Fruit fly (Drosophila melanogaster) whole organism, embryonic: ENCODE results near the gene CG16717.

Source experiments
- Asciz ChIP-seq: fragments of 200-800 bp; sonication (Bioruptor generic); optimal IDR thresholded peaks from 2 replicates; lab custom pipeline; 2017; ENCODE audit warnings: missing biosample characterization, mild to moderate bottlenecking, missing genetic modification characterization, missing genetic modification reagents
- BEAF-32 ChIP-seq: fragments of 200-800 bp; sonication (Bioruptor generic); optimal IDR thresholded peaks from 3 replicates; lab custom pipeline; 2017; ENCODE audit warnings: missing biosample characterization, missing genetic modification characterization, mild to moderate bottlenecking, moderate library complexity, missing genetic modification reagents
- Bgb ChIP-seq: fragments of 200-800 bp; sonication (Bioruptor generic); IDR thresholded peaks from 2 replicates; pipeline ENCODE4 v1.3.6; 2022; ENCODE audit warnings: missing biosample characterization, missing genetic modification characterization; ENCODE audit not compliant: partially characterized antibody
- BtbVII ChIP-seq: fragments of 200-800 bp; sonication (Bioruptor generic); optimal IDR thresholded peaks from 3 replicates; lab custom pipeline; 2017; ENCODE audit warnings: missing biosample characterization, mild to moderate bottlenecking, missing genetic modification characterization
- CG10267 ChIP-seq: fragments of 200-800 bp; sonication (Bioruptor generic); optimal IDR thresholded peaks from 2 replicates; lab custom pipeline; 2018; ENCODE audit warnings: missing biosample characterization, mild to moderate bottlenecking, missing genetic modification characterization, moderate library complexity
- CG11247 ChIP-seq: fragments of 200-800 bp; sonication (Bioruptor generic); IDR thresholded peaks from 2 replicates; pipeline ENCODE4 v1.3.6; 2022; ENCODE audit warnings: missing biosample characterization, missing genetic modification characterization
- CG11696 ChIP-seq: fragments of 200-800 bp; sonication (Bioruptor generic); IDR thresholded peaks from 2 replicates; pipeline ENCODE4 v1.3.6; 2022; ENCODE audit warnings: missing biosample characterization, missing genetic modification characterization
- CG11723 ChIP-seq: fragments of 200-800 bp; sonication (Bioruptor generic); optimal IDR thresholded peaks from 2 replicates; lab custom pipeline; 2017; ENCODE audit warnings: missing biosample characterization, mild to moderate bottlenecking, missing genetic modification characterization
- CG12299 ChIP-seq: fragments of 200-800 bp; sonication (Bioruptor generic); optimal IDR thresholded peaks from 2 replicates; lab custom pipeline; 2018; ENCODE audit warnings: missing biosample characterization, mild to moderate bottlenecking, missing genetic modification characterization
- CG13287 ChIP-seq: fragments of 200-800 bp; sonication (Bioruptor generic); IDR thresholded peaks from 2 replicates; pipeline ENCODE4 v1.3.6; 2022; ENCODE audit warnings: missing biosample characterization, missing genetic modification characterization; ENCODE audit not compliant: partially characterized antibody
- CG14710 ChIP-seq: fragments of 200-800 bp; sonication (Bioruptor generic); optimal IDR thresholded peaks from 3 replicates; lab custom pipeline; 2019; ENCODE audit warnings: missing biosample characterization, mild to moderate bottlenecking, missing genetic modification characterization, moderate library complexity
- CG17328 ChIP-seq: fragments of 200-800 bp; sonication (Bioruptor generic); IDR thresholded peaks from 2 replicates; pipeline ENCODE4 v1.3.6; 2022; ENCODE audit warnings: missing biosample characterization, missing genetic modification characterization
- CG1832 ChIP-seq: fragments of 200-800 bp; sonication (Bioruptor generic); optimal IDR thresholded peaks from 2 replicates; lab custom pipeline; 2017; ENCODE audit warnings: missing biosample characterization, mild to moderate bottlenecking, missing genetic modification characterization, inconsistent platforms
- CG2712 ChIP-seq: fragments of 200-800 bp; optimal IDR thresholded peaks from 3 replicates; lab custom pipeline; 2019; ENCODE audit warnings: missing biosample characterization, mild to moderate bottlenecking, missing genetic modification characterization, moderate library complexity
- CG3163 ChIP-seq: fragments of 200-800 bp; sonication (Bioruptor generic); optimal IDR thresholded peaks from 3 replicates; lab custom pipeline; 2016; ENCODE audit warnings: missing biosample characterization, missing genetic modification characterization
- CG34224 ChIP-seq: fragments of 200-800 bp; sonication (Bioruptor generic); IDR thresholded peaks from 3 replicates; pipeline ENCODE4 v1.3.6; 2022; ENCODE audit warnings: missing biosample characterization, missing genetic modification characterization; ENCODE audit not compliant: partially characterized antibody
- CG3847 ChIP-seq: fragments of 200-800 bp; sonication (Bioruptor generic); IDR thresholded peaks from 2 replicates; pipeline ENCODE4 v1.3.6; 2022; ENCODE audit warnings: missing biosample characterization, missing genetic modification characterization
- CG6689 ChIP-seq: fragments of 200-800 bp; sonication (Bioruptor generic); IDR thresholded peaks from 2 replicates; pipeline ENCODE4 v1.3.6; 2022; ENCODE audit warnings: missing biosample characterization, missing genetic modification characterization
- CG6791 ChIP-seq: fragments of 200-800 bp; sonication (Bioruptor generic); IDR thresholded peaks from 3 replicates; pipeline ENCODE4 v1.3.6; 2022; ENCODE audit warnings: missing biosample characterization, missing genetic modification characterization; ENCODE audit not compliant: partially characterized antibody
- CG6854 ChIP-seq: fragments of 200-800 bp; sonication (Bioruptor generic); optimal IDR thresholded peaks from 3 replicates; lab custom pipeline; 2017; ENCODE audit warnings: missing biosample characterization, mild to moderate bottlenecking, missing genetic modification characterization
- CG9437 ChIP-seq: fragments of 200-800 bp; sonication (Bioruptor generic); optimal IDR thresholded peaks from 2 replicates; lab custom pipeline; 2018; ENCODE audit warnings: missing biosample characterization, mild to moderate bottlenecking, missing genetic modification characterization
- D19B ChIP-seq: fragments of 200-800 bp; sonication (Bioruptor generic); optimal IDR thresholded peaks from 2 replicates; lab custom pipeline; 2017; ENCODE audit warnings: missing biosample characterization, mild to moderate bottlenecking, missing genetic modification characterization
- Dek ChIP-seq: fragments of 200-800 bp; sonication (Bioruptor generic); optimal IDR thresholded peaks from 3 replicates; lab custom pipeline; 2019; ENCODE audit warnings: missing biosample characterization, mild to moderate bottlenecking, missing genetic modification characterization, moderate library complexity
- Dref ChIP-seq: fragments of 200-800 bp; sonication (Bioruptor generic); IDR thresholded peaks from 2 replicates; pipeline ENCODE4 v1.3.6; 2022; ENCODE audit warnings: missing biosample characterization, missing genetic modification characterization
- ERR ChIP-seq: fragments of 200-800 bp; sonication (Bioruptor generic); optimal IDR thresholded peaks from 2 replicates; lab custom pipeline; 2016; ENCODE audit warnings: missing biosample characterization, missing genetic modification characterization
- Elba2 ChIP-seq: fragments of 200-800 bp; sonication (Bioruptor generic); optimal IDR thresholded peaks from 3 replicates; lab custom pipeline; 2016; ENCODE audit warnings: missing biosample characterization, missing genetic modification characterization
- Fer1 ChIP-seq: fragments of 200-800 bp; sonication (Bioruptor generic); optimal IDR thresholded peaks from 2 replicates; lab custom pipeline; 2017; ENCODE audit warnings: missing biosample characterization, mild to moderate bottlenecking, missing genetic modification characterization
- GATAe ChIP-seq: fragments of 200-800 bp; sonication (Bioruptor generic); conservative IDR thresholded peaks from 2 replicates; pipeline ENCODE4 v1.3.6; 2022; ENCODE audit warnings: missing biosample characterization, missing genetic modification characterization
- HmgZ ChIP-seq: fragments of 200-800 bp; sonication (Bioruptor generic); optimal IDR thresholded peaks from 2 replicates; lab custom pipeline; 2018; ENCODE audit warnings: missing biosample characterization, mild to moderate bottlenecking, missing genetic modification characterization
- MBD-R2 ChIP-seq: fragments of 200-800 bp; sonication (Bioruptor generic); IDR thresholded peaks from 2 replicates; pipeline ENCODE4 v1.3.6; 2022; ENCODE audit warnings: missing biosample characterization, missing genetic modification characterization
- MTF-1 ChIP-seq: fragments of 200-800 bp; sonication (Bioruptor generic); optimal IDR thresholded peaks from 2 replicates; lab custom pipeline; 2018; ENCODE audit warnings: missing biosample characterization, mild to moderate bottlenecking, missing genetic modification characterization, borderline replicate concordance
- Med ChIP-seq: fragments of 200-800 bp; sonication (Bioruptor generic); peaks from one replicate; lab custom pipeline; 2016; ENCODE audit warnings: missing biosample characterization, missing genetic modification characterization, mild to moderate bottlenecking, inconsistent platforms, moderate library complexity
- Poxn ChIP-seq: fragments of 200-800 bp; sonication (Bioruptor generic); IDR thresholded peaks from 2 replicates; pipeline ENCODE4 v1.3.6; 2022; ENCODE audit warnings: missing biosample characterization, missing genetic modification characterization
- Scr ChIP-seq: fragments of 200-800 bp; sonication (Bioruptor generic); IDR thresholded peaks from 2 replicates; pipeline ENCODE4 v1.3.6; 2022; ENCODE audit warnings: missing biosample characterization, missing genetic modification characterization; ENCODE audit not compliant: partially characterized antibody
- amos ChIP-seq: fragments of 200-800 bp; sonication (Bioruptor generic); IDR thresholded peaks from 2 replicates; pipeline ENCODE4 v1.3.6; 2022; ENCODE audit warnings: missing biosample characterization, missing genetic modification characterization; ENCODE audit not compliant: partially characterized antibody
- ara ChIP-seq: fragments of 200-800 bp; sonication (Bioruptor generic); IDR thresholded peaks from 2 replicates; pipeline ENCODE4 v1.3.6; 2022; ENCODE audit warnings: missing biosample characterization, missing genetic modification characterization
- en ChIP-seq: fragments of 200-800 bp; sonication (Bioruptor generic); optimal IDR thresholded peaks from 2 replicates; lab custom pipeline; 2016; ENCODE audit warnings: missing biosample characterization, missing genetic modification characterization
- fru ChIP-seq: fragments of >200 bp; optimal IDR thresholded peaks from 2 replicates; lab custom pipeline; 2017
- gro ChIP-seq: fragments of 200-800 bp; sonication (Bioruptor generic); optimal IDR thresholded peaks from 2 replicates; lab custom pipeline; 2016; ENCODE audit warnings: missing biosample characterization, missing genetic modification characterization
- hbn ChIP-seq: fragments of 200-800 bp; sonication (Bioruptor generic); IDR thresholded peaks from 2 replicates; pipeline ENCODE4 v1.3.6; 2022; ENCODE audit warnings: missing biosample characterization, missing genetic modification characterization; ENCODE audit not compliant: partially characterized antibody
- hth ChIP-seq: fragments of >200 bp; optimal IDR thresholded peaks from 2 replicates; lab custom pipeline; 2017; ENCODE audit warnings: inconsistent platforms
- lbe ChIP-seq: fragments of 200-800 bp; sonication (Bioruptor generic); optimal IDR thresholded peaks from 2 replicates; lab custom pipeline; 2016; ENCODE audit warnings: missing biosample characterization, mild to moderate bottlenecking, missing genetic modification characterization
- luna ChIP-seq: fragments of 200-800 bp; sonication (Bioruptor generic); optimal IDR thresholded peaks from 2 replicates; lab custom pipeline; 2016; ENCODE audit warnings: missing biosample characterization, missing genetic modification characterization
- phol ChIP-seq: fragments of 200-800 bp; sonication (Bioruptor generic); optimal IDR thresholded peaks from 3 replicates; lab custom pipeline; 2018; ENCODE audit warnings: missing biosample characterization, mild to moderate bottlenecking, missing genetic modification characterization, moderate library complexity
- pita ChIP-seq: fragments of 200-800 bp; sonication (Bioruptor generic); optimal IDR thresholded peaks from 2 replicates; lab custom pipeline; 2017; ENCODE audit warnings: missing biosample characterization, mild to moderate bottlenecking, missing genetic modification characterization
- pros ChIP-seq: fragments of 200-800 bp; sonication (Bioruptor generic); optimal IDR thresholded peaks from 3 replicates; lab custom pipeline; 2019; ENCODE audit warnings: missing biosample characterization, mild to moderate bottlenecking, missing genetic modification characterization, moderate library complexity
- pzg ChIP-seq: fragments of 200-800 bp; sonication (Bioruptor generic); optimal IDR thresholded peaks from 3 replicates; lab custom pipeline; 2018; ENCODE audit warnings: missing biosample characterization, mild to moderate bottlenecking, missing genetic modification characterization, moderate library complexity
- stwl ChIP-seq: fragments of 200-800 bp; sonication (Bioruptor generic); optimal IDR thresholded peaks from 3 replicates; lab custom pipeline; 2018; ENCODE audit warnings: missing biosample characterization, mild to moderate bottlenecking, missing genetic modification characterization, moderate library complexity
- sug ChIP-seq: fragments of 200-800 bp; optimal IDR thresholded peaks from 2 replicates; lab custom pipeline; 2019; ENCODE audit warnings: missing biosample characterization, mild to moderate bottlenecking, missing genetic modification characterization, moderate library complexity
- tin ChIP-seq: fragments of 200-800 bp; sonication (Bioruptor generic); optimal IDR thresholded peaks from 3 replicates; lab custom pipeline; 2016; ENCODE audit warnings: missing biosample characterization, missing genetic modification characterization
- zfh2 ChIP-seq: fragments of 200-800 bp; sonication (Bioruptor generic); optimal IDR thresholded peaks from 2 replicates; lab custom pipeline; 2016; ENCODE audit warnings: missing biosample characterization, missing genetic modification characterization

CG16717 gene

dm6 chr3L:9678994-9679393, at the start of gene CG16717, which contains the start of gene fry (continued):
- TF ChIP-seq Elba2 (GFP tag; lab: Kevin White, UChicago) (peak; percentile 48), D19B (GFP tag; lab: Kevin White, UChicago) (no peak), HmgZ (tag; lab: Kevin White, UChicago) (peak; percentile 15), BEAF-32 (GFP tag; lab: Kevin White, UChicago) (peak; percentile 67), CG9437 (GFP tag; lab: Kevin White, UChicago) (peak; percentile 99), hth (lab: Kevin White, UChicago) (no peak), MBD-R2 (GFP tag; lab: Robert Waterston, UW) (peak; percentile 92), GATAe (GFP tag; lab: Robert Waterston, UW) (no peak), phol (tag; lab: Kevin White, UChicago) (peak; percentile 21), CG2712 (tag; lab: Kevin White, UChicago) (no peak), CG10267 (peak; percentile 9), CG11247 (no peak), CG34224 (GFP tag; lab: Robert Waterston, UW) (peak; percentile 90), en (GFP tag; lab: Kevin White, UChicago) (no peak), Fer1 (peak; percentile 26), luna (no peak), gro (GFP tag; lab: Kevin White, UChicago) (peak; percentile 13), amos (peak; percentile 57; the same call in 1 of the 2 replicates), ara (GFP tag; lab: Robert Waterston, UW) (no peak), MTF-1 (no peak), tin (no peak), Poxn (GFP tag; lab: Robert Waterston, UW) (no peak), CG14710 (tag; lab: Kevin White, UChicago) (peak; percentile 1), pros (GFP tag; lab: Kevin White, UChicago) (no peak), CG11696 (GFP tag; lab: Robert Waterston, UW) (no peak), CG11723 (GFP tag; lab: Kevin White, UChicago) (no peak), pzg (GFP tag; lab: Kevin White, UChicago) (peak; percentile 67), ERR (GFP tag; lab: Kevin White, UChicago) (no peak), lbe (GFP tag; lab: Kevin White, UChicago) (peak; percentile 5), Asciz (GFP tag; lab: Kevin White, UChicago) (no peak), Dek (tag; lab: Kevin White, UChicago) (no peak), zfh2 (no peak), CG13287 (GFP tag; lab: Robert Waterston, UW) (peak; percentile 82), CG12299 (no peak), fru (lab: Kevin White, UChicago) (no peak), Bgb (peak; percentile 68; the same call in 1 of the 2 replicates), sug (tag; lab: Kevin White, UChicago) (peak; percentile 30), CG6791 (peak; percentile 67), pita (GFP tag; lab: Kevin White, UChicago) (no peak), CG6854 (GFP tag; lab: Kevin White, UChicago) (no peak), CG3847 (GFP tag; lab: Robert Waterston, UW) (no peak), Scr (peak; percentile 66), CG6689 (GFP tag; lab: Robert Waterston, UW) (no peak), Med (GFP tag; lab: Kevin White, UChicago) (peak; percentile 32), CG17328 (GFP tag; lab: Robert Waterston, UW) (no peak), CG1832 (GFP tag; lab: Kevin White, UChicago) (no peak), Dref (GFP tag; lab: Robert Waterston, UW) (peak; percentile 74), CG3163 (GFP tag; lab: Kevin White, UChicago) (no peak), hbn (GFP tag; lab: Robert Waterston, UW) (peak; percentile 73), BtbVII (GFP tag; lab: Kevin White, UChicago) (peak; percentile 33), stwl (tag; lab: Kevin White, UChicago) (peak; percentile 67)
